Fruit fly (Drosophila melanogaster): ENCODE data around the gene HLH3B.

The HLH3B gene

DNA sequence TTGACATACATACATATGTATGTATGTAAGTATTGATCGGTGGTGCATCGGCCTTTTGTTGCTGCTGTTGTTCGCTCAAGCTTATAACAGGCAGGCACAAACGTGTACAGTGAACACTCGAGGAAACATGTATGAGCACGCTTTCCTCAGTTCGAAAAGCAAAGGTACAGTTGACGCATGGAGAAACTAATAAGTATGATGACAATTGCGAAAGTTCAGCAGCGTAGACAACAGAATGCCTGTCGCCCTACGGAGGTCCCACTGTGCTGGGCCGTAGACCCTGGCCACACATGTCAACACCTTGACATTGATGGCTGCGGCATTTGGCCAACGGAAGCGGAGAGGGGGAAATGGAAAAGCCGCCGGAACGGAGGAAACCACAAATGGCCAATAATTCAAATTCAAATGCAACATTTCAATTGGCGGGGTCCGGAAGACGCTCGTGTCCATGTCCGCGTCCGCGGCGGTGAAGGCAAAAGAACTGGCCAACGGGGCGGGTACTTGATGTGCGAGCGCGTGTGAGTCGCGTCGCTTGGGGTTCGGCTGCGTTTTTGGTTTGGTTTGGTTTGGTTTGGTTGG lies 26.7 kb upstream of the HLH3B start, which contains the start of gene CG2681 (continued):
- no peak for TF ChIP-seq Sox102F (GFP tag; optimal IDR thresholded peaks at IDR 0.05)
- no peak for TF ChIP-seq Elba2 (GFP tag; optimal IDR thresholded peaks at IDR 0.05)
- no peak for TF ChIP-seq hth (optimal IDR thresholded peaks at IDR 0.05)
- no peak for TF ChIP-seq grn (GFP tag; optimal IDR thresholded peaks at IDR 0.05)
- no peak for TF ChIP-seq CG3163 (GFP tag; optimal IDR thresholded peaks at IDR 0.05)
- no peak for TF ChIP-seq Dip2 (GFP tag; IDR thresholded peaks at IDR 0.05)
- TF ChIP-seq Kr (GFP tag; optimal IDR thresholded peaks at IDR 0.05) = no peak
- no peak for TF ChIP-seq stwl (tag; optimal IDR thresholded peaks at IDR 0.05)
- no peak for TF ChIP-seq CG15073 (GFP tag; optimal IDR thresholded peaks at IDR 0.05)
- peak; percentile 38; the same call in 1 of the 2 replicates for TF ChIP-seq CG17328 (GFP tag; IDR thresholded peaks at IDR 0.05)
- no peak for TF ChIP-seq CG18764 (GFP tag; optimal IDR thresholded peaks at IDR 0.05)
- peak; percentile 37; the same call in 2 of the 3 replicates for TF ChIP-seq tgo (GFP tag; IDR thresholded peaks at IDR 0.05)
- no peak for TF ChIP-seq MTF-1 (GFP tag; optimal IDR thresholded peaks at IDR 0.05; ENCODE audit: borderline replicate concordance)
- no peak for TF ChIP-seq CG11695 (GFP tag; IDR thresholded peaks at IDR 0.05)
- TF ChIP-seq Usf (GFP tag; optimal IDR thresholded peaks at IDR 0.05) = no peak
- no peak for TF ChIP-seq CG12391 (tag; optimal IDR thresholded peaks at IDR 0.05)
- no peak for TF ChIP-seq crc (GFP tag; optimal IDR thresholded peaks at IDR 0.05)
- no peak for TF ChIP-seq CG18599 (GFP tag; optimal IDR thresholded peaks at IDR 0.05)
- TF ChIP-seq tna (GFP tag; IDR thresholded peaks at IDR 0.05; ENCODE audit: partially characterized antibody) = no peak
- TF ChIP-seq Dfd (GFP tag; optimal IDR thresholded peaks at IDR 0.05) = no peak
- no peak for TF ChIP-seq CG31441 (GFP tag; IDR thresholded peaks at IDR 0.05)
- no peak for TF ChIP-seq eyg (GFP tag; optimal IDR thresholded peaks at IDR 0.05)
- peak; percentile 62 for TF ChIP-seq H2.0 (GFP tag; IDR thresholded peaks at IDR 0.05)
- TF ChIP-seq CG6689 (GFP tag; IDR thresholded peaks at IDR 0.05) = peak; percentile 56
- TF ChIP-seq lmd (GFP tag; IDR thresholded peaks at IDR 0.05) = peak; percentile 71
- no peak for TF ChIP-seq usp (GFP tag; optimal IDR thresholded peaks at IDR 0.05)
- TF ChIP-seq CG10366 (GFP tag; IDR thresholded peaks at IDR 0.05) = peak; percentile 54
- TF ChIP-seq ham (GFP tag; IDR thresholded peaks at IDR 0.05) = 0 out of 2 replicates have a peak, but pooled peaks have one; percentile 17
- TF ChIP-seq slbo (GFP tag; IDR thresholded peaks at IDR 0.05) = peak; percentile 84
- no peak for TF ChIP-seq CG14710 (tag; optimal IDR thresholded peaks at IDR 0.05)
- TF ChIP-seq Bdp1 (GFP tag; optimal IDR thresholded peaks at IDR 0.05) = no peak
- TF ChIP-seq CG18262 (tag; optimal IDR thresholded peaks at IDR 0.05) = no peak
- TF ChIP-seq dimm (GFP tag; IDR thresholded peaks at IDR 0.05) = 0 out of 2 replicates have a peak, but pooled peaks have one; percentile 22
- TF ChIP-seq CG17361 (GFP tag; IDR thresholded peaks at IDR 0.05) = 0 out of 3 replicates have a peak, but pooled peaks have one; percentile 28
- no peak for TF ChIP-seq Fer3 (tag; optimal IDR thresholded peaks at IDR 0.05)
- TF ChIP-seq fd3F (GFP tag; optimal IDR thresholded peaks at IDR 0.05) = no peak
- TF ChIP-seq CG4707 (GFP tag; optimal IDR thresholded peaks at IDR 0.05) = no peak
- TF ChIP-seq Dbx (GFP tag; IDR thresholded peaks at IDR 0.05) = 0 out of 3 replicates have a peak, but pooled peaks have one; percentile 30
- no peak for TF ChIP-seq gsb (GFP tag; IDR thresholded peaks at IDR 0.05)
- no peak for TF ChIP-seq Doc2 (GFP tag; IDR thresholded peaks at IDR 0.05)
- TF ChIP-seq Meics (GFP tag; optimal IDR thresholded peaks at IDR 0.05) = peak; percentile 21
- TF ChIP-seq chinmo (GFP tag; IDR thresholded peaks at IDR 0.05; ENCODE audit: partially characterized antibody) = no peak
- 0 out of 2 replicates have a peak, but pooled peaks have one; percentile 12 for TF ChIP-seq sens-2 (GFP tag; IDR thresholded peaks at IDR 0.05)
- TF ChIP-seq stc (GFP tag; IDR thresholded peaks at IDR 0.05) = peak; percentile 61; the same call in 1 of the 2 replicates
- no peak for TF ChIP-seq CG17912 (GFP tag; optimal IDR thresholded peaks at IDR 0.05)
- no peak for TF ChIP-seq CG18476 (GFP tag; optimal IDR thresholded peaks at IDR 0.05)
- TF ChIP-seq pnt (GFP tag; optimal IDR thresholded peaks at IDR 0.05) = no peak
- no peak for TF ChIP-seq Dll (GFP tag; IDR thresholded peaks at IDR 0.05; ENCODE audit: partially characterized antibody)
- no peak for TF ChIP-seq btn (GFP tag; optimal IDR thresholded peaks at IDR 0.05)
- no peak for TF ChIP-seq da (GFP tag; optimal IDR thresholded peaks at IDR 0.05)
- TF ChIP-seq ken (GFP tag; IDR thresholded peaks at IDR 0.05) = peak; percentile 66; the same call in 2 of the 3 replicates
